Fruit fly (Drosophila melanogaster): ENCODE measurements around the gene CG44532.

The CG44532 gene

DNA sequence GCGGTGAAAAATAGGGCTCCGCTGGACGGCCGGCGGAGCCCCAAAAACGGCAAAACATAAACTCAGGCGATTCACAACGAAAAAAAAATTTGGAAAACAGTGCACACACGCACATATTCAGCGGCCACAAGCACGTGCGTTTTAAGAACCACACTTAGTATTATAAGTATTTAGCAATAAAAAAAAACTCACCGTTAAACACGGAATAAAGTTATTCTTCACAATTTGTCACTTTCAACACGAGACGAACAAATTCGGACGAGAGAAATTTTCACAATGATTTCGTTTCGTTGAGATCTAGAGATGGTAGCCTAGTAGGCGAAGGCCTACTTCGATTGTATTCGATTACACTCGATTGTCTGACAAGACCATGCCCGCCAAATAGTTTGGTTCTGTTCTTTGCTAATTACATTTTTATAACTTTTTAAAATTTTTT lies 5.5 kb upstream of the CG44532 start, which contains the start of gene His3.3B (continued):
- TF ChIP-seq CG4282 (GFP tag; optimal IDR thresholded peaks at IDR 0.05) (peak; percentile 33), CG7745 (tag; optimal IDR thresholded peaks at IDR 0.05) (no peak), ind (GFP tag; optimal IDR thresholded peaks at IDR 0.05) (no peak), al (GFP tag; IDR thresholded peaks at IDR 0.05) (no peak), Blimp-1 (GFP tag; optimal IDR thresholded peaks at IDR 0.05) (no peak), Deaf1 (tag; optimal IDR thresholded peaks at IDR 0.05) (peak; percentile 39), CG31365 (tag; optimal IDR thresholded peaks at IDR 0.05) (no peak), klu (GFP tag; IDR thresholded peaks at IDR 0.05) (no peak), CG17568 (GFP tag; optimal IDR thresholded peaks at IDR 0.05) (no peak), disco-r (GFP tag; optimal IDR thresholded peaks at IDR 0.05) (no peak), Nf-YC (tag; optimal IDR thresholded peaks at IDR 0.05) (no peak), nerfin-2 (GFP tag; IDR thresholded peaks at IDR 0.05; ENCODE audit: partially characterized antibody) (no peak), CG17912 (GFP tag; optimal IDR thresholded peaks at IDR 0.05) (no peak), CG33557 (GFP tag; optimal IDR thresholded peaks at IDR 0.05) (peak; percentile 11), Atf-2 (GFP tag; optimal IDR thresholded peaks at IDR 0.05) (no peak), CG18619 (GFP tag; optimal IDR thresholded peaks at IDR 0.05) (no peak), vvl (GFP tag; IDR thresholded peaks at IDR 0.05) (peak; percentile 27; the same call in 1 of the 2 replicates), crc (GFP tag; optimal IDR thresholded peaks at IDR 0.05) (no peak), CG8924 (tag; optimal IDR thresholded peaks at IDR 0.05) (no peak), Fer3 (tag; optimal IDR thresholded peaks at IDR 0.05) (no peak), zen2 (GFP tag; IDR thresholded peaks at IDR 0.05; ENCODE audit: partially characterized antibody) (no peak), knrl (GFP tag; IDR thresholded peaks at IDR 0.05; ENCODE audit: partially characterized antibody) (peak; percentile 13; the same call in 1 of the 3 replicates), salm (tag; optimal IDR thresholded peaks at IDR 0.05) (no peak), Side (GFP tag; optimal IDR thresholded peaks at IDR 0.05) (no peak), CG12744 (GFP tag; optimal IDR thresholded peaks at IDR 0.05) (no peak), CG15479 (GFP tag; optimal IDR thresholded peaks at IDR 0.05) (no peak), CG4617 (GFP tag; optimal IDR thresholded peaks at IDR 0.05; ENCODE audit: borderline replicate concordance) (no peak), ATbp (GFP tag; optimal IDR thresholded peaks at IDR 0.05) (no peak), crp (GFP tag; optimal IDR thresholded peaks at IDR 0.05) (no peak), CG17385 (GFP tag; optimal IDR thresholded peaks at IDR 0.05) (peak; percentile 17), zen (tag; optimal IDR thresholded peaks at IDR 0.05) (no peak), bowl (GFP tag; IDR thresholded peaks at IDR 0.05) (peak; percentile 38; the same call in 1 of the 2 replicates), Dp (GFP tag; optimal IDR thresholded peaks at IDR 0.05) (peak; percentile 81), CG10267 (tag; optimal IDR thresholded peaks at IDR 0.05) (peak; percentile 47), nerfin-1 (tag; optimal IDR thresholded peaks at IDR 0.05) (no peak), MESR4 (GFP tag; optimal IDR thresholded peaks at IDR 0.05) (peak; percentile 100), CG3847 (GFP tag; IDR thresholded peaks at IDR 0.05) (0 out of 2 replicates have a peak, but pooled peaks have one; percentile 14), fd3F (GFP tag; optimal IDR thresholded peaks at IDR 0.05) (no peak), Atf3 (GFP tag; optimal IDR thresholded peaks at IDR 0.05) (no peak), gsb-n (tag; optimal IDR thresholded peaks at IDR 0.05) (no peak), Spps (tag; optimal IDR thresholded peaks at IDR 0.05) (no peak), HLH54F (GFP tag; optimal IDR thresholded peaks at IDR 0.05) (no peak), danr (GFP tag; IDR thresholded peaks at IDR 0.05) (no peak), Doc2 (GFP tag; IDR thresholded peaks at IDR 0.05) (no peak), Sox100B (GFP tag; optimal IDR thresholded peaks at IDR 0.05) (no peak), CG13424 (tag; optimal IDR thresholded peaks at IDR 0.05) (no peak), gsb (GFP tag; IDR thresholded peaks at IDR 0.05) (no peak), Hey (tag; optimal IDR thresholded peaks at IDR 0.05) (no peak), CG30403 (GFP tag; optimal IDR thresholded peaks at IDR 0.05) (no peak), CG18011 (GFP tag; optimal IDR thresholded peaks at IDR 0.05) (no peak)
